Fruit fly (Drosophila melanogaster) whole organism, adult: ENCODE data around the gene CG13135.

Source experiments
- CG11617 ChIP-seq: fragments of 200-800 bp; sonication (Bioruptor generic); optimal IDR thresholded peaks from 2 replicates; lab custom pipeline; 2017; ENCODE audit warnings: mild to moderate bottlenecking, missing biosample characterization, missing genetic modification reagents, missing genetic modification characterization
- CG1620 ChIP-seq: fragments of 200-800 bp; sonication (Bioruptor generic); optimal IDR thresholded peaks from 2 replicates; lab custom pipeline; 2016; ENCODE audit warnings: missing biosample characterization, missing genetic modification characterization
- CG7045 ChIP-seq: fragments of 200-800 bp; sonication (Bioruptor generic); optimal IDR thresholded peaks from 2 replicates; lab custom pipeline; 2017; ENCODE audit warnings: missing biosample characterization, mild to moderate bottlenecking, missing genetic modification characterization
- kay ChIP-seq: fragments of 200-800 bp; sonication (Bioruptor generic); peaks from one replicate; lab custom pipeline; 2016; ENCODE audit warnings: missing biosample characterization, missing genetic modification characterization, borderline replicate concordance
- pad ChIP-seq: fragments of 200-800 bp; sonication (Bioruptor generic); optimal IDR thresholded peaks from 3 replicates; lab custom pipeline; 2017; ENCODE audit warnings: missing biosample characterization, missing genetic modification characterization, mild to moderate bottlenecking, moderate library complexity, missing genetic modification reagents

DNA sequence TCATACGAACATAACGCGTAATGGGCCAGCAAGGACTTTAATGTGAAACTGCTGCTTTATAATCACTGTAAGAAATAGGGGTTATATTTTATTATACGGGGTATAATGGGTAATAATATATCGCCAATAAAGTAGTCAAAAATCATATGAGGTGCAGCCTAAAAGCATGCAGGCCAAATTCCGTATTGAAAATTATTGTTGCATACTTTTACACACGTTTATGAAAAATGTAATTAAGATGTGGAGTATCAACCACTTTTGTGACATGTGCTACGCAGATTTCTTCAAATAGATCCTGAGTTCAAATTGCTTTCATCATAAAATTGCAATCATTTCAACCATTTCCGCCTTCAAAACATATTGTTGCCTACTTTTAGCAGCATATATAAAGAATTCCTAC, 8.2 kb upstream of the CG13135 start:
- TF ChIP-seq CG11617 (no peak), CG1620 (GFP tag; lab: Kevin White, UChicago) (no peak), CG7045 (GFP tag; lab: Kevin White, UChicago) (no peak), pad (GFP tag; lab: Kevin White, UChicago) (no peak), kay (GFP tag; lab: Kevin White, UChicago) (no peak)
